Fruit fly (Drosophila melanogaster): ENCODE data around the gene CG43773.
A peak's percentile ranks its signal among the peaks of the same experiment; 100 is the strongest.

CG43773 gene

dm6 chr2L:4030236-4030943 is 22.9 kb downstream of the CG43773 start (continued):
- TF ChIP-seq Ada2b (GFP tag; IDR thresholded peaks at IDR 0.05) (peak; percentile 71), tna (GFP tag; IDR thresholded peaks at IDR 0.05; ENCODE audit: partially characterized antibody) (peak; percentile 93), NC2β (GFP tag; optimal IDR thresholded peaks at IDR 0.05) (peak; percentile 86), Sox102F (GFP tag; optimal IDR thresholded peaks at IDR 0.05) (peak; percentile 88), Oli (tag; optimal IDR thresholded peaks at IDR 0.05) (peak; percentile 89), CG15011 (GFP tag; optimal IDR thresholded peaks at IDR 0.05) (peak; percentile 33), trem (tag; optimal IDR thresholded peaks at IDR 0.05) (peak; percentile 74), cato (GFP tag; optimal IDR thresholded peaks at IDR 0.05; ENCODE audit: borderline replicate concordance) (peak; percentile 78), CG5245 (GFP tag; optimal IDR thresholded peaks at IDR 0.05) (peak; percentile 87), pfk (GFP tag; optimal IDR thresholded peaks at IDR 0.05) (no peak), CG8281 (tag; optimal IDR thresholded peaks at IDR 0.05) (peak; percentile 63), CG9727 (GFP tag; optimal IDR thresholded peaks at IDR 0.05) (peak; percentile 81), Chrac-16 (GFP tag; optimal IDR thresholded peaks at IDR 0.05) (peak; percentile 84), cas (GFP tag; IDR thresholded peaks at IDR 0.05) (no peak), Mrtf (GFP tag; IDR thresholded peaks at IDR 0.05) (peak; percentile 90), zfh1 (GFP tag; IDR thresholded peaks at IDR 0.05) (peak; percentile 93), ara (GFP tag; IDR thresholded peaks at IDR 0.05) (peak; percentile 86), CG14050 (GFP tag; IDR thresholded peaks at IDR 0.05) (peak; percentile 73), HLH3B (GFP tag; IDR thresholded peaks at IDR 0.05) (peak; percentile 85), E2f2 (GFP tag; IDR thresholded peaks at IDR 0.05) (peak; percentile 61), CG10321 (GFP tag; IDR thresholded peaks at IDR 0.05) (peak; percentile 62), Gsc (GFP tag; IDR thresholded peaks at IDR 0.05) (no peak), CG11723 (GFP tag; optimal IDR thresholded peaks at IDR 0.05) (peak; percentile 69), ttk (GFP tag; IDR thresholded peaks at IDR 0.05) (peak; percentile 87; the same call in 1 of the 2 replicates), H2.0 (GFP tag; IDR thresholded peaks at IDR 0.05) (peak; percentile 83), lola (GFP tag; optimal IDR thresholded peaks at IDR 0.05) (peak in 1 of 3 experiments; percentile 70), CG2712 (tag; optimal IDR thresholded peaks at IDR 0.05) (peak; percentile 94), Hmx (GFP tag; optimal IDR thresholded peaks at IDR 0.05) (no peak), CG1792 (GFP tag; optimal IDR thresholded peaks at IDR 0.05) (peak; percentile 61), Hr3 (GFP tag; optimal IDR thresholded peaks at IDR 0.05) (peak; percentile 76), knrl (GFP tag; IDR thresholded peaks at IDR 0.05; ENCODE audit: partially characterized antibody) (peak; percentile 56; the same call in 1 of the 3 replicates), crol (GFP tag; IDR thresholded peaks at IDR 0.05) (peak; percentile 34; the same call in 1 of the 2 replicates), CG3726 (GFP tag; IDR thresholded peaks at IDR 0.05) (no peak), CG14667 (GFP tag; IDR thresholded peaks at IDR 0.05) (no peak; the same call in 1 of the 2 replicates), eve (GFP tag; optimal IDR thresholded peaks at IDR 0.05) (peak in 1 of 2 experiments; percentile 92), hb (GFP tag; IDR thresholded peaks at IDR 0.05; ENCODE audit: partially characterized antibody) (peak; percentile 93), nerfin-2 (GFP tag; IDR thresholded peaks at IDR 0.05; ENCODE audit: partially characterized antibody) (peak; percentile 96), br (optimal IDR thresholded peaks at IDR 0.05) (no peak), p53 (GFP tag; optimal IDR thresholded peaks at IDR 0.05) (peak; percentile 24), Atf6 (GFP tag; IDR thresholded peaks at IDR 0.05) (peak; percentile 83), B-H2 (GFP tag; optimal IDR thresholded peaks at IDR 0.05) (no peak), pb (GFP tag; optimal IDR thresholded peaks at IDR 0.05) (peak; percentile 11), CkIIα-i1 (GFP tag; IDR thresholded peaks at IDR 0.05) (peak; percentile 28; the same call in 1 of the 2 replicates), Six4 (GFP tag; optimal IDR thresholded peaks at IDR 0.05) (peak; percentile 80), Bteb2 (GFP tag; optimal IDR thresholded peaks at IDR 0.05) (peak; percentile 9), CG8765 (GFP tag; IDR thresholded peaks at IDR 0.05) (peak; percentile 70), CG10543 (GFP tag; optimal IDR thresholded peaks at IDR 0.05) (peak; percentile 17), CG17912 (GFP tag; optimal IDR thresholded peaks at IDR 0.05) (peak; percentile 14), z (GFP tag; IDR thresholded peaks at IDR 0.05) (0 out of 3 replicates have a peak, but pooled peaks have one; percentile 49), Opbp (GFP tag; IDR thresholded peaks at IDR 0.05; ENCODE audit: partially characterized antibody) (peak; percentile 23; the same call in 1 of the 3 replicates)

Measured in whole organism, embryonic.